Worm (Caenorhabditis elegans) whole organism, young adult: ENCODE data around the gene F32D8.14.

Source experiments
- C06A6.2 ChIP-seq: fragments of 200-800 bp; sonication (Bioruptor generic); conservative IDR thresholded peaks from 2 replicates; pipeline ENCODE4 v1.3.6; 2022; ENCODE audit warnings: missing genetic modification characterization, missing compliant biosample characterization
- D2030.7 ChIP-seq: fragments of 200-800 bp; sonication (Bioruptor generic); IDR thresholded peaks from 2 replicates; pipeline ENCODE4 v1.3.6; 2022; ENCODE audit warnings: missing genetic modification reagents, missing genetic modification characterization, missing compliant biosample characterization
- F23B12.7 ChIP-seq: sonication (generic microtip); optimal IDR thresholded peaks from 2 replicates; lab custom pipeline; 2017; ENCODE audit warnings: missing genetic modification characterization, mild to moderate bottlenecking, missing compliant biosample characterization, antibody characterized with exemption, moderate library complexity; ENCODE audit not compliant: insufficient read depth
- F33H1.4 ChIP-seq: fragments of 200-800 bp; sonication (Bioruptor generic); IDR thresholded peaks from 2 replicates; pipeline ENCODE4 v1.3.6; 2022; ENCODE audit warnings: missing genetic modification reagents, missing genetic modification characterization, missing compliant biosample characterization
- F52B5.7 ChIP-seq: sonication (generic microtip); optimal IDR thresholded peaks from 2 replicates; lab custom pipeline; 2016; ENCODE audit warnings: mild to moderate bottlenecking, missing genetic modification characterization, missing compliant biosample characterization
- F55B11.4 ChIP-seq: sonication (generic microtip); optimal IDR thresholded peaks from 2 replicates; lab custom pipeline; 2016; ENCODE audit warnings: missing compliant biosample characterization, missing genetic modification characterization, borderline replicate concordance; ENCODE audit not compliant: insufficient read depth
- K12H6.12 ChIP-seq: fragments of 200-800 bp; sonication (Bioruptor generic); optimal IDR thresholded peaks from 2 replicates; lab custom pipeline; 2018; ENCODE audit warnings: mild to moderate bottlenecking, missing genetic modification characterization, missing compliant biosample characterization
- T07F8.4 ChIP-seq: sonication (generic microtip); optimal IDR thresholded peaks from 2 replicates; lab custom pipeline; 2016; ENCODE audit warnings: mild to moderate bottlenecking, missing genetic modification characterization, moderate library complexity, missing compliant biosample characterization
- T26A5.8 ChIP-seq: sonication (generic microtip); optimal IDR thresholded peaks from 2 replicates; lab custom pipeline; 2016; ENCODE audit warnings: missing genetic modification characterization, missing compliant biosample characterization
- Y53F4B.3 ChIP-seq: fragments of 200-800 bp; sonication (Bioruptor generic); IDR thresholded peaks from 2 replicates; pipeline ENCODE4 v1.3.6; 2022; ENCODE audit warnings: missing genetic modification reagents, missing genetic modification characterization, missing compliant biosample characterization
- Y56A3A.18 ChIP-seq: fragments of 200-800 bp; sonication (Bioruptor generic); IDR thresholded peaks from 2 replicates; pipeline ENCODE4 v1.3.6; 2022; ENCODE audit warnings: missing genetic modification reagents, missing genetic modification characterization, missing compliant biosample characterization
- Y79H2A.3 ChIP-seq: fragments of 200-800 bp; sonication (Bioruptor generic); conservative IDR thresholded peaks from 2 replicates; pipeline ENCODE4 v1.3.6; 2022; ENCODE audit warnings: missing genetic modification reagents, missing genetic modification characterization, missing compliant biosample characterization
- ZK185.1 ChIP-seq: sonication (generic microtip); optimal IDR thresholded peaks from 2 replicates; lab custom pipeline; 2016; ENCODE audit warnings: mild to moderate bottlenecking, missing genetic modification characterization, missing compliant biosample characterization; ENCODE audit not compliant: poor library complexity, severe bottlenecking
- akir-1 ChIP-seq: fragments of 200-800 bp; sonication (Bioruptor generic); optimal IDR thresholded peaks from 2 replicates; lab custom pipeline; 2018; ENCODE audit warnings: mild to moderate bottlenecking, missing genetic modification characterization, moderate library complexity, missing compliant biosample characterization
- athp-1 ChIP-seq: sonication (generic microtip); optimal IDR thresholded peaks from 2 replicates; lab custom pipeline; 2017; ENCODE audit warnings: mild to moderate bottlenecking, missing genetic modification characterization, missing compliant biosample characterization
- attf-6 ChIP-seq: fragments of 200-800 bp; sonication (Bioruptor generic); IDR thresholded peaks from 2 replicates; pipeline ENCODE4 v1.3.6; 2022; ENCODE audit warnings: missing genetic modification reagents, missing genetic modification characterization, missing compliant biosample characterization
- cebp-2 ChIP-seq: fragments of 200-800 bp; sonication (Bioruptor generic); IDR thresholded peaks from 2 replicates; pipeline ENCODE4 v1.3.6; 2022; ENCODE audit warnings: missing genetic modification characterization, missing compliant biosample characterization
- ceh-58 ChIP-seq: fragments of 200-800 bp; sonication (Bioruptor generic); IDR thresholded peaks from 2 replicates; pipeline ENCODE4 v1.3.6; 2022; ENCODE audit warnings: missing genetic modification characterization, missing compliant biosample characterization
- ceh-79 ChIP-seq: sonication (generic microtip); optimal IDR thresholded peaks from 2 replicates; lab custom pipeline; 2017; ENCODE audit warnings: mild to moderate bottlenecking, missing genetic modification characterization, missing compliant biosample characterization
- ceh-91 ChIP-seq: fragments of 200-800 bp; sonication (Bioruptor generic); IDR thresholded peaks from 2 replicates; pipeline ENCODE4 v1.3.6; 2022; ENCODE audit warnings: missing genetic modification reagents, missing genetic modification characterization, missing compliant biosample characterization
- chd-7 ChIP-seq: sonication (generic microtip); optimal IDR thresholded peaks from 2 replicates; lab custom pipeline; 2016; ENCODE audit warnings: mild to moderate bottlenecking, missing genetic modification characterization, moderate library complexity, missing compliant biosample characterization
- dpff-1 ChIP-seq: sonication (generic microtip); optimal IDR thresholded peaks from 2 replicates; lab custom pipeline; 2017; ENCODE audit warnings: mild to moderate bottlenecking, missing genetic modification characterization, missing compliant biosample characterization
- egl-18 ChIP-seq: fragments of 200-800 bp; sonication (Bioruptor generic); IDR thresholded peaks from 2 replicates; pipeline ENCODE4 v1.3.6; 2022; ENCODE audit warnings: missing genetic modification reagents, missing genetic modification characterization, missing compliant biosample characterization
- egl-44 ChIP-seq: fragments of 200-800 bp; sonication (Bioruptor generic); IDR thresholded peaks from 2 replicates; pipeline ENCODE4 v1.3.6; 2022; ENCODE audit warnings: missing genetic modification reagents, missing genetic modification characterization, missing compliant biosample characterization
- hlh-12 ChIP-seq: sonication (generic microtip); optimal IDR thresholded peaks from 2 replicates; lab custom pipeline; 2016; ENCODE audit warnings: missing genetic modification characterization, missing compliant biosample characterization
- hlh-26 ChIP-seq: fragments of 200-800 bp; sonication (Bioruptor generic); conservative IDR thresholded peaks from 2 replicates; pipeline ENCODE4 v1.3.6; 2022; ENCODE audit warnings: missing genetic modification reagents, missing genetic modification characterization, missing compliant biosample characterization
- hrde-1 ChIP-seq: sonication (generic microtip); optimal IDR thresholded peaks from 2 replicates; lab custom pipeline; 2016; ENCODE audit warnings: missing genetic modification characterization, mild to moderate bottlenecking, missing compliant biosample characterization, moderate library complexity, missing genotype, missing genetic modification reagents, borderline replicate concordance
- hsf-1 ChIP-seq: fragments of 200-800 bp; sonication (Bioruptor generic); IDR thresholded peaks from 2 replicates; pipeline ENCODE4 v1.3.6; 2022; ENCODE audit warnings: missing genetic modification reagents, missing genetic modification characterization, missing compliant biosample characterization
- let-526 ChIP-seq: fragments of 200-800 bp; sonication (Bioruptor generic); IDR thresholded peaks from 2 replicates; pipeline ENCODE4 v1.3.6; 2022; ENCODE audit warnings: missing genetic modification reagents, missing genetic modification characterization, missing compliant biosample characterization
- lin-26 ChIP-seq: fragments of 200-800 bp; sonication (Bioruptor generic); IDR thresholded peaks from 2 replicates; pipeline ENCODE4 v1.3.6; 2022; ENCODE audit warnings: missing genetic modification reagents, missing genetic modification characterization, missing compliant biosample characterization
- madf-10 ChIP-seq: sonication (generic microtip); optimal IDR thresholded peaks from 2 replicates; lab custom pipeline; 2016; ENCODE audit warnings: mild to moderate bottlenecking, missing genetic modification characterization, missing compliant biosample characterization
- madf-3 ChIP-seq: fragments of 200-800 bp; sonication (Bioruptor generic); IDR thresholded peaks from 2 replicates; pipeline ENCODE4 v1.3.6; 2022; ENCODE audit warnings: missing genetic modification reagents, missing genetic modification characterization, missing compliant biosample characterization
- madf-6 ChIP-seq: fragments of 200-800 bp; sonication (Bioruptor generic); IDR thresholded peaks from 2 replicates; pipeline ENCODE4 v1.3.6; 2022; ENCODE audit warnings: missing genetic modification reagents, missing genetic modification characterization, missing compliant biosample characterization
- madf-8 ChIP-seq: fragments of 200-800 bp; sonication (Bioruptor generic); conservative IDR thresholded peaks from 2 replicates; pipeline ENCODE4 v1.3.6; 2022; ENCODE audit warnings: missing genetic modification reagents, missing genetic modification characterization, missing compliant biosample characterization
- mel-28 ChIP-seq: sonication (generic microtip); optimal IDR thresholded peaks from 2 replicates; lab custom pipeline; 2016; ENCODE audit warnings: borderline replicate concordance, mild to moderate bottlenecking, missing genetic modification characterization, missing compliant biosample characterization
- nfya-2 ChIP-seq: fragments of 200-800 bp; sonication (Bioruptor generic); IDR thresholded peaks from 2 replicates; pipeline ENCODE4 v1.3.6; 2022; ENCODE audit warnings: missing genetic modification reagents, missing genetic modification characterization, missing compliant biosample characterization
- nhr-90 ChIP-seq: sonication (generic microtip); optimal IDR thresholded peaks from 2 replicates; lab custom pipeline; 2016; ENCODE audit warnings: missing genotype, mild to moderate bottlenecking, missing genetic modification characterization, missing compliant biosample characterization
- pha-4 ChIP-seq: fragments of 150-350 bp; sonication (generic microtip); optimal IDR thresholded peaks from 2 replicates; lab custom pipeline; 2014; ENCODE audit warnings: missing biosample characterization, missing genetic modification reagents, missing genetic modification characterization
- rcor-1 ChIP-seq: fragments of 200-800 bp; sonication (Bioruptor generic); IDR thresholded peaks from 2 replicates; pipeline ENCODE4 v1.3.6; 2022; ENCODE audit warnings: missing genetic modification reagents, missing genetic modification characterization, missing compliant biosample characterization
- repo-1 ChIP-seq: sonication (generic microtip); optimal IDR thresholded peaks from 2 replicates; lab custom pipeline; 2017; ENCODE audit warnings: mild to moderate bottlenecking, missing genetic modification characterization, missing compliant biosample characterization
- snpc-1.3 ChIP-seq: sonication (generic microtip); optimal IDR thresholded peaks from 2 replicates; lab custom pipeline; 2017; ENCODE audit warnings: missing genetic modification characterization, mild to moderate bottlenecking, missing compliant biosample characterization, antibody characterized with exemption, moderate library complexity, missing genotype, missing genetic modification reagents; ENCODE audit not compliant: insufficient read depth
- snpc-4 ChIP-seq, 5 experiments: fragments of 150-350 bp in 1 of 5; sonication (generic microtip) in 4 of 5; optimal IDR thresholded peaks; 2 replicates each; lab custom pipeline; 2014 to 2018; ENCODE audit warnings: missing genetic modification characterization in 5 of 5, missing biosample characterization in 3 of 5, antibody characterized with exemption in 2 of 5, mild to moderate bottlenecking in 2 of 5, missing compliant biosample characterization in 2 of 5, missing genotype in 2 of 5, moderate library complexity in 2 of 5, missing genetic modification reagents in 1 of 5
- somi-1 ChIP-seq: fragments of 200-800 bp; sonication (Bioruptor generic); optimal IDR thresholded peaks from 2 replicates; lab custom pipeline; 2018; ENCODE audit warnings: mild to moderate bottlenecking, missing genetic modification characterization, missing compliant biosample characterization
- tbp1 ChIP-seq: fragments of 200-800 bp; sonication (Bioruptor generic); optimal IDR thresholded peaks from 2 replicates; lab custom pipeline; 2018; ENCODE audit warnings: mild to moderate bottlenecking, missing genetic modification characterization, missing compliant biosample characterization
- tbx-9 ChIP-seq: sonication (generic microtip); optimal IDR thresholded peaks from 2 replicates; lab custom pipeline; 2016; ENCODE audit warnings: borderline replicate concordance, missing genetic modification characterization, inconsistent platforms, missing compliant biosample characterization
- ztf-18 ChIP-seq: sonication (generic microtip); optimal IDR thresholded peaks from 2 replicates; lab custom pipeline; 2016; ENCODE audit warnings: missing genotype, mild to moderate bottlenecking, missing genetic modification characterization, missing compliant biosample characterization
- ztf-28 ChIP-seq: fragments of 200-800 bp; sonication (Bioruptor generic); IDR thresholded peaks from 2 replicates; pipeline ENCODE4 v1.3.6; 2022; ENCODE audit warnings: missing genetic modification reagents, missing genetic modification characterization, missing compliant biosample characterization
- ztf-3 ChIP-seq: fragments of 200-800 bp; sonication (Bioruptor generic); optimal IDR thresholded peaks from 2 replicates; lab custom pipeline; 2018; ENCODE audit warnings: mild to moderate bottlenecking, missing genetic modification characterization, missing compliant biosample characterization

Gene F32D8.14

ce11 chrV:10871457-10871861, 23.1 kb downstream of the F32D8.14 start (continued):
- TF ChIP-seq hsf-1 (GFP tag; lab: Robert Waterston, UW) (no peak), ztf-28 (GFP tag; lab: Robert Waterston, UW) (no peak), akir-1 (GFP tag; lab: Kevin White, UChicago) (no peak), hrde-1 (tag; lab: Kevin White, UChicago) (no peak), Y53F4B.3 (GFP tag; lab: Robert Waterston, UW) (no peak), rcor-1 (GFP tag; lab: Robert Waterston, UW) (peak; percentile 52; the same call in 1 of the 2 replicates), ZK185.1 (tag; lab: Kevin White, UChicago) (no peak), athp-1 (no peak), tbp1 (GFP tag; lab: Kevin White, UChicago) (peak; percentile 3), ceh-58 (GFP tag; lab: Robert Waterston, UW) (no peak), tbx-9 (tag; lab: Kevin White, UChicago) (no peak), nhr-90 (tag; lab: Kevin White, UChicago) (no peak), F55B11.4 (tag; lab: Kevin White, UChicago) (no peak), chd-7 (peak; percentile 77), egl-44 (GFP tag; lab: Robert Waterston, UW) (no peak), F52B5.7 (tag; lab: Kevin White, UChicago) (no peak), egl-18 (GFP tag; lab: Robert Waterston, UW) (no peak), Y56A3A.18 (GFP tag; lab: Robert Waterston, UW) (no peak), ztf-3 (GFP tag; lab: Kevin White, UChicago) (no peak), madf-8 (GFP tag; lab: Robert Waterston, UW) (no peak), attf-6 (GFP tag; lab: Robert Waterston, UW) (no peak), D2030.7 (GFP tag; lab: Robert Waterston, UW) (no peak), hlh-26 (no peak), mel-28 (tag; lab: Kevin White, UChicago) (no peak), somi-1 (GFP tag; lab: Kevin White, UChicago) (peak; percentile 92), Y79H2A.3 (GFP tag; lab: Robert Waterston, UW) (no peak), F33H1.4 (GFP tag; lab: Robert Waterston, UW) (no peak), repo-1 (tag; lab: Kevin White, UChicago) (peak; percentile 12), C06A6.2 (GFP tag; lab: Robert Waterston, UW) (no peak; the same call in 1 of the 2 replicates), snpc-4 (GFP tag; optimal IDR thresholded peaks at IDR 0.05; lab: Kevin White, UChicago) (no peak), snpc-4 (tag; optimal IDR thresholded peaks at IDR 0.05; lab: Kevin White, UChicago) (peak in 3 of 4 experiments; percentile 17 to 51 (median 25)), dpff-1 (no peak), K12H6.12 (tag; lab: Kevin White, UChicago) (peak; percentile 93), T07F8.4 (tag; lab: Kevin White, UChicago) (peak; percentile 21), lin-26 (GFP tag; lab: Robert Waterston, UW) (no peak), ceh-79 (tag; lab: Kevin White, UChicago) (no peak), madf-10 (tag; lab: Kevin White, UChicago) (no peak), ztf-18 (tag; lab: Kevin White, UChicago) (no peak), cebp-2 (GFP tag; lab: Robert Waterston, UW) (no peak), let-526 (GFP tag; lab: Robert Waterston, UW) (no peak), hlh-12 (tag; lab: Kevin White, UChicago) (no peak), madf-6 (GFP tag; lab: Robert Waterston, UW) (no peak), snpc-1.3 (no peak), T26A5.8 (tag; lab: Kevin White, UChicago) (no peak), madf-3 (GFP tag; lab: Robert Waterston, UW) (no peak), nfya-2 (no peak), ceh-91 (GFP tag; lab: Robert Waterston, UW) (no peak), pha-4 (no peak), F23B12.7 (no peak)
